Worm (Caenorhabditis elegans) whole organism, L2 larva: ENCODE data around the gene nhr-232.

Experiments used
- F13H6.1 ChIP-seq: sonication (generic microtip); optimal IDR thresholded peaks from 2 replicates; lab custom pipeline; 2016; ENCODE audit warnings: missing genetic modification characterization, missing compliant biosample characterization
- Y55F3AM.14 ChIP-seq: fragments of 200-800 bp; sonication (Bioruptor generic); optimal IDR thresholded peaks from 2 replicates; lab custom pipeline; 2018; ENCODE audit warnings: mild to moderate bottlenecking, missing genetic modification characterization, missing compliant biosample characterization
- ZK546.5 ChIP-seq: sonication (generic microtip); optimal IDR thresholded peaks from 2 replicates; lab custom pipeline; 2017; ENCODE audit warnings: missing biosample characterization, missing genetic modification characterization
- alr-1 ChIP-seq: fragments of 150-350 bp; optimal IDR thresholded peaks from 2 replicates; lab custom pipeline; 2014; ENCODE audit warnings: missing biosample characterization, missing genetic modification characterization
- aly-2 ChIP-seq: fragments of 150-350 bp; optimal IDR thresholded peaks from 2 replicates; lab custom pipeline; 2014; ENCODE audit warnings: missing biosample characterization, missing genetic modification characterization
- ama-1 ChIP-seq: fragments of 150-350 bp; optimal IDR thresholded peaks from 2 replicates; lab custom pipeline; 2018; ENCODE audit warnings: inconsistent platforms
- ceh-16 ChIP-seq: fragments of 150-350 bp; optimal IDR thresholded peaks from 2 replicates; lab custom pipeline; 2014; ENCODE audit warnings: missing biosample characterization, missing genetic modification characterization
- ceh-82 ChIP-seq: fragments of 150-350 bp; optimal IDR thresholded peaks from 2 replicates; lab custom pipeline; 2014; ENCODE audit warnings: missing biosample characterization, missing genetic modification characterization
- crh-2 ChIP-seq: sonication (generic microtip); optimal IDR thresholded peaks from 2 replicates; lab custom pipeline; 2017; ENCODE audit warnings: missing biosample characterization, missing genetic modification characterization
- dmd-4 ChIP-seq: sonication (generic microtip); optimal IDR thresholded peaks from 2 replicates; lab custom pipeline; 2017; ENCODE audit warnings: missing biosample characterization, missing genetic modification characterization
- egl-27 ChIP-seq: sonication (generic microtip); optimal IDR thresholded peaks from 3 replicates; lab custom pipeline; 2017; ENCODE audit warnings: missing biosample characterization, missing genetic modification reagents, missing genetic modification characterization
- elt-1 ChIP-seq: fragments of 150-350 bp; optimal IDR thresholded peaks from 2 replicates; lab custom pipeline; 2014; ENCODE audit warnings: missing biosample characterization, missing genetic modification characterization
- fos-1 ChIP-seq: fragments of 150-350 bp; optimal IDR thresholded peaks from 2 replicates; lab custom pipeline; 2014; ENCODE audit warnings: missing biosample characterization, missing genetic modification characterization
- gmeb-1 ChIP-seq: fragments of 150-350 bp; optimal IDR thresholded peaks from 2 replicates; lab custom pipeline; 2014; ENCODE audit warnings: missing biosample characterization, missing genetic modification characterization
- lin-11 ChIP-seq: fragments of 150-350 bp; sonication (generic microtip); optimal IDR thresholded peaks from 2 replicates; lab custom pipeline; 2014; ENCODE audit warnings: missing biosample characterization, missing genetic modification characterization, inconsistent platforms, mixed read lengths
- lin-13 ChIP-seq: fragments of 150-350 bp; optimal IDR thresholded peaks from 2 replicates; lab custom pipeline; 2014; ENCODE audit warnings: missing biosample characterization, missing genetic modification reagents, missing genetic modification characterization
- mab-5 ChIP-seq: fragments of 150-350 bp; optimal IDR thresholded peaks from 2 replicates; lab custom pipeline; 2014; ENCODE audit warnings: missing biosample characterization, missing genetic modification characterization
- mbf-1 ChIP-seq: sonication (generic microtip); optimal IDR thresholded peaks from 2 replicates; lab custom pipeline; 2017; ENCODE audit warnings: missing biosample characterization, missing genetic modification characterization
- mdl-1 ChIP-seq, 2 experiments: fragments of 150-350 bp in 1 of 2; sonication (generic microtip) in 1 of 2; optimal IDR thresholded peaks; 2 replicates each; lab custom pipeline; 2017; ENCODE audit warnings: missing biosample characterization in 2 of 2, missing genetic modification characterization in 2 of 2
- nhr-10 ChIP-seq: sonication (generic microtip); optimal IDR thresholded peaks from 2 replicates; lab custom pipeline; 2017; ENCODE audit warnings: missing biosample characterization, missing genetic modification characterization
- nhr-11 ChIP-seq: fragments of 150-350 bp; optimal IDR thresholded peaks from 2 replicates; lab custom pipeline; 2014; ENCODE audit warnings: missing biosample characterization, missing genetic modification characterization
- nhr-129 ChIP-seq: fragments of 150-350 bp; optimal IDR thresholded peaks from 2 replicates; lab custom pipeline; 2014; ENCODE audit warnings: missing biosample characterization, missing genetic modification characterization
- nhr-21 ChIP-seq: fragments of 150-350 bp; optimal IDR thresholded peaks from 2 replicates; lab custom pipeline; 2014; ENCODE audit warnings: missing biosample characterization, missing genetic modification characterization
- nhr-23 ChIP-seq: fragments of 150-350 bp; optimal IDR thresholded peaks from 2 replicates; lab custom pipeline; 2014; ENCODE audit warnings: missing biosample characterization, missing genetic modification reagents, missing genetic modification characterization
- nhr-25 ChIP-seq: fragments of 150-350 bp; sonication (generic microtip); optimal IDR thresholded peaks from 3 replicates; lab custom pipeline; 2014; ENCODE audit warnings: missing biosample characterization, missing genetic modification characterization
- nhr-6 ChIP-seq: fragments of 150-350 bp; optimal IDR thresholded peaks from 2 replicates; lab custom pipeline; 2014; ENCODE audit warnings: missing biosample characterization, missing genetic modification characterization
- peb-1 ChIP-seq: fragments of 150-350 bp; optimal IDR thresholded peaks from 2 replicates; lab custom pipeline; 2014; ENCODE audit warnings: missing biosample characterization, missing genetic modification characterization
- sem-4 ChIP-seq: fragments of 150-350 bp; optimal IDR thresholded peaks from 2 replicates; lab custom pipeline; 2014; ENCODE audit warnings: missing biosample characterization, missing genetic modification reagents, missing genetic modification characterization
- skn-1 ChIP-seq: sonication (generic microtip); optimal IDR thresholded peaks from 2 replicates; lab custom pipeline; 2017; ENCODE audit warnings: missing biosample characterization, missing genetic modification characterization
- sma-3 ChIP-seq: sonication (generic microtip); optimal IDR thresholded peaks from 2 replicates; lab custom pipeline; 2016; ENCODE audit warnings: missing genetic modification reagents, missing genetic modification characterization, missing compliant biosample characterization
- sma-9 ChIP-seq, 2 experiments: fragments of 150-350 bp in 1 of 2; sonication (generic microtip) in 1 of 2; optimal IDR thresholded peaks; 2 replicates each; lab custom pipeline; 2014 to 2016; ENCODE audit warnings: missing genetic modification characterization in 2 of 2, mild to moderate bottlenecking in 1 of 2, missing biosample characterization in 1 of 2, missing compliant biosample characterization in 1 of 2, missing genetic modification reagents in 1 of 2, moderate library complexity in 1 of 2
- snpc-4 ChIP-seq: fragments of 150-350 bp; optimal IDR thresholded peaks from 2 replicates; lab custom pipeline; 2014; ENCODE audit warnings: missing biosample characterization, missing genetic modification characterization
- unc-39 ChIP-seq: fragments of 150-350 bp; optimal IDR thresholded peaks from 2 replicates; lab custom pipeline; 2014; ENCODE audit warnings: missing biosample characterization, missing genetic modification characterization
- unc-55 ChIP-seq: fragments of 150-350 bp; sonication (generic microtip); optimal IDR thresholded peaks from 3 replicates; lab custom pipeline; 2014; ENCODE audit warnings: missing biosample characterization, missing genetic modification reagents, missing genetic modification characterization
- unc-62 ChIP-seq: fragments of 150-350 bp; optimal IDR thresholded peaks from 2 replicates; lab custom pipeline; 2014; ENCODE audit warnings: missing biosample characterization, missing genetic modification reagents, missing genetic modification characterization
- ztf-1 ChIP-seq: fragments of 200-800 bp; sonication (Bioruptor generic); conservative IDR thresholded peaks from 2 replicates; pipeline ENCODE4 v1.3.6; 2022; ENCODE audit warnings: missing genetic modification characterization, missing compliant biosample characterization
- ztf-11 ChIP-seq: sonication (generic microtip); optimal IDR thresholded peaks from 2 replicates; lab custom pipeline; 2017; ENCODE audit warnings: missing biosample characterization, missing genetic modification characterization

nhr-232 gene

DNA sequence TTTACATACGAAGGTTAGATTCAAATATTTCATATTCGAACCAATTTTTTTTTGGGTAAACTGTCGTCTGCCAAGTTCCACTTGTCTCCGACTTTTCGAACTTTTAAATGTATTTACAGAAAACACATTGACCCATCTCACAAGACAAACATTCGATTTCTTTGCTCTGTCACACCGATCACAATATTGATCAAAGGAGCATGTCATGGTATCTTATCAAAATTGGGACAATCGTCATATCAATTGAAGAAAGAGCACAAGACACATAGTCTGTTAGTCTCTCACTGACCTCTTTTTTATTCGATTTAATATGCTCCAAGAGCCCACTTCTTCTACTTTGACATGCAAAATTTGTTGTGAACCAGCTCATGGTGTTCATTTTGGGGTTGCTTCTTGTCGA lies at the start of gene nhr-232:
Gene nhr-232 (plus strand): TSS at position 121 of the 400 bp plus-strand sequence.
- TF ChIP-seq F13H6.1 (tag; lab: Kevin White, UChicago) (peak; percentile 5), ZK546.5 (tag; lab: Kevin White, UChicago) (no peak), snpc-4 (tag; lab: Kevin White, UChicago) (no peak), sma-9 (GFP tag; optimal IDR thresholded peaks at IDR 0.05; lab: Kevin White, UChicago) (peak; percentile 55), sma-9 (tag; optimal IDR thresholded peaks at IDR 0.05; lab: Kevin White, UChicago) (no peak), ztf-1 (no peak), nhr-129 (tag; lab: Kevin White, UChicago) (no peak), nhr-11 (tag; lab: Kevin White, UChicago) (no peak), sma-3 (no peak), alr-1 (no peak), fos-1 (peak; percentile 80), mbf-1 (no peak), nhr-6 (tag; lab: Kevin White, UChicago) (no peak), crh-2 (tag; lab: Kevin White, UChicago) (no peak), peb-1 (tag; lab: Kevin White, UChicago) (no peak), nhr-10 (no peak), nhr-21 (tag; lab: Kevin White, UChicago) (no peak)

DNA sequence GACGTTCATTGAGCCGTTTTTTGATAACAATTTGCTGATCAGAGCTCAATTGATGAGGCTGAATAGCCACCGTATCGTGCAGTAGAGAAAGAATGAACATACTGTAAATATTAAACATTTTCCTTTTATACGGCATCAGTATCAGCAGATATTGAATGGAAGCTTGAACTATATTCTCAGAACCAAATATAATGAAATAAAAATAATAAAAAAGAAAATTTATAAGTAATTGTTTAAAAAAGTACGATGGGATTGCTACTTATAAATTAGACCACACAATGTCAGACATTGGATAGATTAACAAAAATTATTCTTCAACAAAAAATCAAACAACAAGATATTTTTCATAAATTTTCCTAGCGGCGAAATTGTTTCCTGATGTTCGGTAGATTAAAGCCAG lies 49.5 kb upstream of the nhr-232 start, which contains the start of gene rpc-25:
Gene rpc-25 (minus strand): TSS at position 101 of the 400 bp plus-strand sequence.
- no peak for TF ChIP-seq crh-2 (tag; lab: Kevin White, UChicago)
- TF ChIP-seq ztf-1: no peak
- TF ChIP-seq fos-1: no peak
- TF ChIP-seq mdl-1 (tag; optimal IDR thresholded peaks at IDR 0.05; lab: Kevin White, UChicago): no peak
- TF ChIP-seq ceh-16 (tag; lab: Kevin White, UChicago): no peak
- TF ChIP-seq nhr-21 (tag; lab: Kevin White, UChicago): no peak

DNA sequence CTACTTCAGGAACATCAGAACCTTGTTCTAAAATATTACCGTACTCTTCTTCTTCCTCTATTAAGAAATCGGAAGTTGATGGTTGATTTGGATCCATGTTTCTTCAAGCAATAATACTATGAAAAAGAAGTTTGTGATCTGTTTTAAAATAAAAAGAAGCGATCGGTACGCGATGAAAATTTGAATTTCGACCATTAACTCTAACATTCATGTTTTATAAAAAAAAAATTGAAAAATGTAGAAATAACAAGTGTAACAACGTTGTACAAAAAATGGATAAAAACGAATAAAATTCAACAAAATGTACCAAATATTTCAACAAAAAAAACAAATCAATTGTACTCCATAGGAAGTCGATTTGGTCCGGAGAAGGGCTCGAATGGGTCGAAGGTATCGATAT lies 45.7 kb upstream of the nhr-232 start, which contains the start of gene tftc-3:
Gene tftc-3 (minus strand): TSS at position 101 of the 400 bp plus-strand sequence.
- TF ChIP-seq nhr-10 (no peak), skn-1 (no peak), nhr-25 (tag; lab: Kevin White, UChicago) (no peak), sma-9 (GFP tag; optimal IDR thresholded peaks at IDR 0.05; lab: Kevin White, UChicago) (no peak), sma-9 (tag; optimal IDR thresholded peaks at IDR 0.05; lab: Kevin White, UChicago) (no peak), dmd-4 (tag; lab: Kevin White, UChicago) (no peak), ceh-16 (tag; lab: Kevin White, UChicago) (no peak), alr-1 (no peak), ztf-1 (no peak), F13H6.1 (tag; lab: Kevin White, UChicago) (no peak), ceh-82 (tag; lab: Kevin White, UChicago) (no peak), unc-55 (GFP tag; lab: Kevin White, UChicago) (no peak), unc-39 (tag; lab: Kevin White, UChicago) (no peak), sem-4 (tag; lab: Kevin White, UChicago) (no peak), gmeb-1 (tag; lab: Kevin White, UChicago) (no peak), fos-1 (no peak)

DNA sequence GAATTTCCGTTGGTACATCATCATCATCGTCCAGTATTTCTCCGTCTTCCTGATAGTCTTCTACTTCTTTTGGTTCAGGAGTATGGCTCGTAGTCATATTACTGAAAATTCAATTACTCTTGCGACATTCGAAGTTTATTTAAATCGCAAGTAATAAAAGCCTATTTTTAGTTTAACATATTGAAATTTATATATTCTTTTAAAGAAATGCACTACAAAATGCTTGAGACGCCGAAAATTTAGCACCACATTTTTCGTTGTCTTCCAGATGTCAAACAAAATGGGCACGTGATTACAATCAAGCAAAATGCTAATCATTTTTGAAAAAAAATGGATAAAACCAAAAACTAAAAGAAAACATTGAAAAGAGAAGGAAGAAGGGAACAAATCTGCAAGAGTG lies 43.9 kb upstream of the nhr-232 start, which contains the start of gene zhit-3:
Gene zhit-3 (minus strand): TSS at position 101 of the 400 bp plus-strand sequence.
- TF ChIP-seq skn-1 (no peak), mab-5 (tag; lab: Kevin White, UChicago) (no peak), ceh-16 (tag; lab: Kevin White, UChicago) (no peak), F13H6.1 (tag; lab: Kevin White, UChicago) (no peak), alr-1 (no peak), nhr-23 (tag; lab: Kevin White, UChicago) (no peak), fos-1 (no peak), ama-1 (no peak), ztf-1 (no peak), nhr-11 (tag; lab: Kevin White, UChicago) (no peak), Y55F3AM.14 (GFP tag; lab: Kevin White, UChicago) (no peak), mdl-1 (tag; optimal IDR thresholded peaks at IDR 0.05; lab: Kevin White, UChicago) (no peak), mbf-1 (no peak), ztf-11 (tag; lab: Kevin White, UChicago) (no peak), egl-27 (tag; lab: Kevin White, UChicago) (no peak), elt-1 (no peak), nhr-6 (tag; lab: Kevin White, UChicago) (no peak), sem-4 (tag; lab: Kevin White, UChicago) (no peak)

DNA sequence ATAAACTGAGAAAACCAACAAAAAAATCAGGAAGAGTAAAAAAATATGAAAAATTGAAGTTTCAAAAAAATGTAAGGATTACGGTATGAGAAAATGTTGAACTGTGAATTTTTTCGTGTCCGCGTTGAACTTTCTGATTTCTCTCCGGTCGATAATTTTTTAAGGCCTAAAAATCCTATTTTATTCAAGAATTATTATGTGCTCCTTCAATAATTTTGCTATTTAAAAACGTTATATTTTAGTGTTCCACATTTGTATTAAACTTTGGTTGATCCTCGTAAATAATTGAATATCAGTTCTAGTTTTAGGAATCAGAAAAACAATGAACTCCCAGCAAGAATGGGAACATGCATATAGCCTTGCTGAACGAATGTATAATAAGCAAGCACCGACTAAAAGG lies 43.3 kb upstream of the nhr-232 start, which contains the start of gene hpo-40:
Gene hpo-40 (plus strand): TSS at position 301 of the 400 bp plus-strand sequence.
- TF ChIP-seq ceh-82 (tag; lab: Kevin White, UChicago) (no peak), lin-13 (GFP tag; lab: Kevin White, UChicago) (no peak), unc-62 (no peak), aly-2 (tag; lab: Kevin White, UChicago) (no peak), mab-5 (tag; lab: Kevin White, UChicago) (no peak), nhr-21 (tag; lab: Kevin White, UChicago) (no peak), skn-1 (no peak), mbf-1 (no peak), unc-55 (GFP tag; lab: Kevin White, UChicago) (no peak), ztf-11 (tag; lab: Kevin White, UChicago) (no peak), Y55F3AM.14 (GFP tag; lab: Kevin White, UChicago) (no peak), mdl-1 (tag; optimal IDR thresholded peaks at IDR 0.05; lab: Kevin White, UChicago) (no peak), lin-11 (tag; lab: Kevin White, UChicago) (no peak), snpc-4 (tag; lab: Kevin White, UChicago) (no peak), dmd-4 (tag; lab: Kevin White, UChicago) (no peak)
